Worm (Caenorhabditis elegans) whole organism, L3 larva: ENCODE results near the gene sto-1.

Experiments
- ceh-28 ChIP-seq: fragments of 150-350 bp; optimal IDR thresholded peaks from 2 replicates; lab custom pipeline; 2014; ENCODE audit warnings: missing biosample characterization, missing genetic modification reagents, missing genetic modification characterization
- ceh-82 ChIP-seq: fragments of 150-350 bp; optimal IDR thresholded peaks from 2 replicates; lab custom pipeline; 2014; ENCODE audit warnings: missing biosample characterization, missing genetic modification characterization
- fkh-10 ChIP-seq: sonication (generic microtip); optimal IDR thresholded peaks from 2 replicates; lab custom pipeline; 2017; ENCODE audit warnings: missing biosample characterization, missing genetic modification reagents, missing genetic modification characterization
- lin-15B ChIP-seq: fragments of 150-350 bp; optimal IDR thresholded peaks from 2 replicates; lab custom pipeline; 2014; ENCODE audit warnings: missing biosample characterization, missing genetic modification characterization
- nhr-11 ChIP-seq: fragments of 150-350 bp; optimal IDR thresholded peaks from 2 replicates; lab custom pipeline; 2014; ENCODE audit warnings: missing biosample characterization, missing genetic modification characterization
- nhr-237 ChIP-seq: fragments of 150-350 bp; optimal IDR thresholded peaks from 2 replicates; lab custom pipeline; 2014; ENCODE audit warnings: missing biosample characterization, missing genetic modification characterization
- ztf-11 ChIP-seq: fragments of 150-350 bp; optimal IDR thresholded peaks from 2 replicates; lab custom pipeline; 2014; ENCODE audit warnings: missing biosample characterization, missing genetic modification characterization

DNA sequence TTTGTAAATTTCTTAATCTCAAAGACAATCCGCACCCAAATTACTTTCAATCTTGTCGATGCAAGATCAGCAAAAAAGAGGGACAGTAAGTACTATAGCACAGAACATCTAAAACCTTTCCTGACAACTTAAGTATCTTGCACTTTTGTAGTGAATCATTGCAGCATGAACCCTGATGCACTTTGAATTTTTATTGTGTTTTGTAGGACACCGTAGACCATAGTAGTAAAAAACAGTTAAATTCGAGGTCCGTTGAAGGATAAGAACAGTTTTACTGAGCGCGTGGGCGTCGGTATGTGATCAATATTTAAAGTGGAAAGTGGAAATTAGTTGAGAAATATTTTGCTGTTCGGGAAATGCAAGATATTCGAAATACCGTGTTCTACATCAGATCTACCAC is 19.6 kb downstream of the sto-1 start:
- TF ChIP-seq ceh-28 (tag; lab: Kevin White, UChicago), result no peak
- no peak for TF ChIP-seq fkh-10 (GFP tag; lab: Kevin White, UChicago)
- no peak for TF ChIP-seq nhr-11 (tag; lab: Kevin White, UChicago)
- TF ChIP-seq lin-15B (tag; lab: Kevin White, UChicago), result no peak
- TF ChIP-seq nhr-237 (tag; lab: Kevin White, UChicago), result no peak
- TF ChIP-seq ztf-11 (tag; lab: Kevin White, UChicago), result no peak
- TF ChIP-seq ceh-82 (tag; lab: Kevin White, UChicago), result no peak
